Fruit fly (Drosophila melanogaster) whole organism, prepupa: ENCODE data around the gene Arp10.

Experiments
- CG11294 ChIP-seq: fragments of 200-800 bp; sonication (Bioruptor generic); IDR thresholded peaks from 2 replicates; pipeline ENCODE4 v1.3.6; 2022; ENCODE audit warnings: missing biosample characterization, missing genetic modification characterization
- CG11902 ChIP-seq: fragments of 200-800 bp; sonication (Bioruptor generic); optimal IDR thresholded peaks from 3 replicates; lab custom pipeline; 2016; ENCODE audit warnings: missing biosample characterization, missing genetic modification characterization
- CG16779 ChIP-seq: fragments of 200-800 bp; sonication (Bioruptor generic); optimal IDR thresholded peaks from 3 replicates; lab custom pipeline; 2017; ENCODE audit warnings: missing biosample characterization, mild to moderate bottlenecking, missing genetic modification characterization
- Eip93F ChIP-seq: fragments of 200-800 bp; sonication (Bioruptor generic); optimal IDR thresholded peaks from 2 replicates; lab custom pipeline; 2016; ENCODE audit warnings: missing biosample characterization, mild to moderate bottlenecking, missing genetic modification characterization
- Hr38 ChIP-seq: sonication (Bioruptor generic); optimal IDR thresholded peaks from 2 replicates; lab custom pipeline; 2016; ENCODE audit warnings: missing biosample characterization, missing genetic modification characterization
- Hr39 ChIP-seq: fragments of 200-800 bp; sonication (Bioruptor generic); optimal IDR thresholded peaks from 2 replicates; lab custom pipeline; 2016; ENCODE audit warnings: missing biosample characterization, missing genetic modification characterization
- achi ChIP-seq: fragments of 200-800 bp; sonication (Bioruptor generic); optimal IDR thresholded peaks from 3 replicates; lab custom pipeline; 2016; ENCODE audit warnings: missing biosample characterization, missing genetic modification characterization
- dac ChIP-seq: fragments of 200-800 bp; sonication (Bioruptor generic); optimal IDR thresholded peaks from 2 replicates; lab custom pipeline; 2017; ENCODE audit warnings: missing biosample characterization, mild to moderate bottlenecking, missing genetic modification characterization
- eg ChIP-seq: fragments of 200-800 bp; sonication (Bioruptor generic); IDR thresholded peaks from 3 replicates; pipeline ENCODE4 v1.3.6; 2022; ENCODE audit warnings: missing biosample characterization, missing genetic modification characterization

DNA sequence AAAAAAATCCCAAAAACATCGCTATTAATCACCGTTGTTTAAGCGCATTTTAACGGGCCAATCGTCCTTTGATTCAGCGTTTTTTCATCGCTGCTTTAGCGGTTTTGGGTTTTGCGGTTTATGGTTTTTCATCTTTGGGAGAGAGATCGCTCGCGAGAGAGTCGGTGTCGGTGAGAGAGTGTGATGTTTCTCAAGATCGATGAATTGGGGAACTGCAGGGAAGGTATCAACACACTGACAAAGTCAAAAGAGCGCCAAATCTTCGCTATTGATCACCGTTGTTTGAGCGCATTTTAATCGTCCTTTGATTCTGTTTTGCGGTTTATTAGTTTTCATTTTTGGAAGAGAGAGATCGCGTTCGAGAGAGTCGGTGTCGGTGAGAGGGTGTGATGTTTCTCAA, 44.1 kb upstream of the Arp10 start:
- TF ChIP-seq Hr39 (GFP tag; lab: Kevin White, UChicago) (no peak), achi (no peak), CG11294 (no peak), CG11902 (GFP tag; lab: Kevin White, UChicago) (no peak), CG16779 (tag; lab: Kevin White, UChicago) (no peak), Hr38 (GFP tag; lab: Kevin White, UChicago) (no peak), Eip93F (no peak), eg (GFP tag; lab: Robert Waterston, UW) (no peak), dac (GFP tag; lab: Kevin White, UChicago) (no peak)
